Worm (Caenorhabditis elegans): ENCODE data around the gene F38A1.8.
A peak's percentile ranks its signal among the peaks of the same experiment; 100 is the strongest.

F38A1.8 gene

ce11 chrIV:1274583-1274982 lies 34.9 kb upstream of the F38A1.8 start, which contains the start of gene C09E9.1 (continued):
- TF ChIP-seq sup-37 (GFP tag; optimal IDR thresholded peaks at IDR 0.05): no peak
- no peak for TF ChIP-seq lir-3 (tag; optimal IDR thresholded peaks at IDR 0.05; ENCODE audit: poor library complexity)
- TF ChIP-seq efl-3 (GFP tag; optimal IDR thresholded peaks at IDR 0.05): no peak
- peak; percentile 4 for TF ChIP-seq nhr-90 (tag; optimal IDR thresholded peaks at IDR 0.05; ENCODE audit: poor library complexity)
- TF ChIP-seq Y116A8C.19 (tag; optimal IDR thresholded peaks at IDR 0.05; ENCODE audit: borderline replicate concordance): no peak
- peak; percentile 79 for TF ChIP-seq lin-14 (GFP tag; optimal IDR thresholded peaks at IDR 0.05)
- TF ChIP-seq F16B12.6 (tag; optimal IDR thresholded peaks at IDR 0.05): peak; percentile 14
- no peak for TF ChIP-seq C34B4.2 (tag; optimal IDR thresholded peaks at IDR 0.05)
- TF ChIP-seq fkh-10 (GFP tag; optimal IDR thresholded peaks at IDR 0.05): no peak
- TF ChIP-seq snpc-4 (tag; optimal IDR thresholded peaks at IDR 0.05): peak; percentile 43
- TF ChIP-seq aly-2 (tag; optimal IDR thresholded peaks at IDR 0.05): no peak
- peak; percentile 85 for TF ChIP-seq nhr-47 (tag; optimal IDR thresholded peaks at IDR 0.05)
- no peak for TF ChIP-seq sox-4 (tag; optimal IDR thresholded peaks at IDR 0.05)
- TF ChIP-seq grh-1 (GFP tag; IDR thresholded peaks at IDR 0.05): no peak
- TF ChIP-seq nhr-11 (tag; optimal IDR thresholded peaks at IDR 0.05): peak; percentile 39
- TF ChIP-seq elt-3 (tag; optimal IDR thresholded peaks at IDR 0.05): peak in 1 of 6 experiments; percentile 59
- no peak for TF ChIP-seq lin-39 (tag; optimal IDR thresholded peaks at IDR 0.05)
- no peak for TF ChIP-seq unc-62 (GFP tag; optimal IDR thresholded peaks at IDR 0.05)
- TF ChIP-seq ztf-4 (tag; optimal IDR thresholded peaks at IDR 0.05): peak; percentile 1
- peak; percentile 77 for TF ChIP-seq unc-86 (tag; optimal IDR thresholded peaks at IDR 0.05)
- TF ChIP-seq isw-1 (GFP tag; IDR thresholded peaks at IDR 0.05): peak; percentile 60
- peak in 1 of 2 experiments; percentile 24 for TF ChIP-seq ztf-11 (tag; optimal IDR thresholded peaks at IDR 0.05)
- no peak for TF ChIP-seq nhr-76 (tag; optimal IDR thresholded peaks at IDR 0.05)
- TF ChIP-seq egl-27 (tag; optimal IDR thresholded peaks at IDR 0.05): no peak
- TF ChIP-seq ceh-8 (GFP tag; optimal IDR thresholded peaks at IDR 0.05): no peak
- peak; percentile 50 for TF ChIP-seq elt-2 (tag; optimal IDR thresholded peaks at IDR 0.05)
- no peak for TF ChIP-seq alr-1 (tag; optimal IDR thresholded peaks at IDR 0.05; ENCODE audit: borderline replicate concordance)
- peak; percentile 80 to 88 (median 80) for TF ChIP-seq dpl-1 (GFP tag; optimal IDR thresholded peaks at IDR 0.05)
- no peak for TF ChIP-seq fos-1 (tag; optimal IDR thresholded peaks at IDR 0.05)
- TF ChIP-seq lin-15B (tag; optimal IDR thresholded peaks at IDR 0.05): peak; percentile 77
- TF ChIP-seq mep-1 (tag; optimal IDR thresholded peaks at IDR 0.05): peak; percentile 67
- TF ChIP-seq hlh-17 (GFP tag; optimal IDR thresholded peaks at IDR 0.05; ENCODE audit: borderline replicate concordance): no peak
- no peak for TF ChIP-seq dsc-1 (tag; optimal IDR thresholded peaks at IDR 0.05)
- TF ChIP-seq fkh-4 (tag; optimal IDR thresholded peaks at IDR 0.05; ENCODE audit: borderline replicate concordance): no peak
- TF ChIP-seq lin-13 (GFP tag; optimal IDR thresholded peaks at IDR 0.05): peak; percentile 52
- no peak for TF ChIP-seq unc-130 (tag; optimal IDR thresholded peaks at IDR 0.05)
- peak; percentile 59 for TF ChIP-seq jun-1 (tag; optimal IDR thresholded peaks at IDR 0.05)
- peak in 2 of 3 experiments; percentile 25 to 71 for TF ChIP-seq ceh-82 (tag; optimal IDR thresholded peaks at IDR 0.05)
- TF ChIP-seq hpl-2 (GFP tag; optimal IDR thresholded peaks at IDR 0.05): no peak
- no peak for TF ChIP-seq ceh-90 (tag; optimal IDR thresholded peaks at IDR 0.05)
- TF ChIP-seq ets-5 (GFP tag; IDR thresholded peaks at IDR 0.05): no peak
- TF ChIP-seq pqm-1 (tag; optimal IDR thresholded peaks at IDR 0.05): no peak
- peak; percentile 85 for TF ChIP-seq fkh-8 (tag; optimal IDR thresholded peaks at IDR 0.05)
- TF ChIP-seq xbp-1 (tag; optimal IDR thresholded peaks at IDR 0.05): peak; percentile 59
- TF ChIP-seq mef-2 (tag; optimal IDR thresholded peaks at IDR 0.05): no peak
- no peak for TF ChIP-seq nhr-84 (tag; optimal IDR thresholded peaks at IDR 0.05)
- peak; percentile 76 for TF ChIP-seq skn-1 (tag; optimal IDR thresholded peaks at IDR 0.05)
- TF ChIP-seq blmp-1 (tag; optimal IDR thresholded peaks at IDR 0.05): peak; percentile 19
- peak; percentile 38 for TF ChIP-seq irx-1 (tag; optimal IDR thresholded peaks at IDR 0.05)
- TF ChIP-seq efl-1 (optimal IDR thresholded peaks at IDR 0.05): peak; percentile 84 to 90
- TF ChIP-seq efl-1 (GFP tag; optimal IDR thresholded peaks at IDR 0.05 in 1 of 2): peak; percentile 88 to 98
- peak; percentile 40 for TF ChIP-seq nhr-19 (GFP tag; conservative IDR thresholded peaks at IDR 0.05)
- TF ChIP-seq pax-3 (tag; optimal IDR thresholded peaks at IDR 0.05): peak; percentile 7
